Worm (Caenorhabditis elegans): ENCODE measurements around the gene cutl-12.

Gene cutl-12

DNA sequence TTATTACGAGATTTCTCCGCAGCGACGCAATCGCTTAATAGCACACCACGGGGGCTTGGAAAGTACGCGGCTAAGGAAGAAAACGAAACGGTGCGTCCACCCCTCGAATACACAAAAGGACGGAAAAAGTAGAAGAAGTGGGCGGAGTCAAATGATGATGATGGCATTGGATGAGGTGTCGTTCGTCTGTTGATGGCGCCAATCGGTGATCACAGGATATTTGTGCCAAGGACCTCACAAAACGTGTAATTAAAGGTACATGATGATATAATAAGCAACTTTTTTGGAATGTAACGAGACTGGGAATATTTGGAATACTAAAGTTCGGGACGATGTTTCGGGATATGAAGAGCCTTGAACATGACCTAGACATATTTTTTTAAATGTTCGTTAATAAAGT, at the start of gene cutl-12:
cutl-12 (minus strand) TSS at position 101 of the 400 bp plus-strand sequence.
- TF ChIP-seq tra-4 (tag; optimal IDR thresholded peaks at IDR 0.05): no peak

DNA sequence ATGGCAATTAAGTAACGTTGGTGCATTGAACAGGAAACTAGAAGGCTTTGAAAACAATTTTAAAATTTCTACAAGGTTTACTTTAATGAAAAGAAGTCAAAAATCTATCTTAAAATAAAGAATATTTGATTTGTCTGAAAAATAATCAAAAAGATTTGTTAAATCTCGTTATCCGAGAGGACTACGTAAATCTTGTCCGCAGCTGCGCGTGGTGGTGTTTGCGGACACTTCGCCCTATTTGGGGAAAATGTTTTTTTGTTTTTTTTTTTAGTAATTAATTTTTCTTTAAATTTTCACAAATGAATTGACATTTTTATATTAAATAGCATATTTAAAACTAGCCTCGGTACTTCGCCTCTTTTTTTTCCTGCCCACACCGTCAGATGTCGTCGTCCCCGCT, 49.6 kb upstream of the cutl-12 start:
- no peak for TF ChIP-seq ceh-13 (GFP tag; optimal IDR thresholded peaks at IDR 0.05)
- TF ChIP-seq tbx-37 (GFP tag; conservative IDR thresholded peaks at IDR 0.05): no peak
- TF ChIP-seq flt-1 (GFP tag; IDR thresholded peaks at IDR 0.05): 0 out of 2 replicates have a peak, but pooled peaks have one; percentile 22
- TF ChIP-seq hmbx-1 (tag; optimal IDR thresholded peaks at IDR 0.05): no peak
- no peak for TF ChIP-seq pes-1 (GFP tag; IDR thresholded peaks at IDR 0.05)

DNA sequence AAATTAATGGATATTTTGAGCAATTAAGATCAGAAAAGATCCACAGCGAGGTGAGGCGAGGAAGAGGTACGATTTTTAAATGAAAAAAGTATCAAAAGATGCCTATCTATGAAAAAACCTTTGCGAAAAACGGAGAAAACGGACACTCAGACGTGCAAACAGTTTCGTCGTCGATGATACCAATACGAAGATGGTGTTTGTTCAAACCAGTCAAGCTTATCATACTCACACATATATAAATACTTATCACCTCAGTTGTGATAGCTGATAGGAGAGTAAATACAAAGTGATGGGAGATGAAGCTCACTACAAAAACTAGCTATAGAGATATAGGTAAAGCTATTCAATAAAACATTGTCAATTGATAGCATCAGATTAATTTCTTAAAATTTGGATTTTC, 45.5 kb upstream of the cutl-12 start:
- TF ChIP-seq flt-1 (GFP tag; IDR thresholded peaks at IDR 0.05): no peak
- no peak for TF ChIP-seq ama-1 (optimal IDR thresholded peaks at IDR 0.05)
- TF ChIP-seq scrt-1 (GFP tag; IDR thresholded peaks at IDR 0.05): no peak
- TF ChIP-seq F13C5.2 (tag; optimal IDR thresholded peaks at IDR 0.05): no peak

DNA sequence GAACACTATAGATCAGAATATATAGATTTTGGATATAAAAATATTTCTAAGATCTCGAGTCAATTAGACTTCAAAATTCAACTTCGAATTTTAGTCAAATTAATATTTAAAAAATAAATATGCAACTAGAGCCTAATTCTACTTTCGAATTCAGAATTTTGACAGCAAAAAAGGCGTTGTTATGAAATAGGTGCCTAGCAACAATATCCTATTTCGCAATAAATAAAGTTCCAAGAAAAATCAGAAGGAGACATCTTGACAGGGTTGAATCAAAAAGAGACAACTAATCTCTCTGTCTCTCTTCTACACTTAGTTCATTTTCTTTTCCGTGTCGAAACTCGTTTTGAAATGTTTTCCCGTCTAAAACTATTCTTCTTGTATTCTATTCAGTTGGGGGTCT, 41.1 kb upstream of the cutl-12 start:
- TF ChIP-seq tra-4 (tag; optimal IDR thresholded peaks at IDR 0.05): no peak
- TF ChIP-seq F13C5.2 (tag; optimal IDR thresholded peaks at IDR 0.05): no peak
- TF ChIP-seq sea-1 (GFP tag; conservative IDR thresholded peaks at IDR 0.05): no peak
- no peak for TF ChIP-seq ceh-13 (GFP tag; optimal IDR thresholded peaks at IDR 0.05)
- TF ChIP-seq flt-1 (GFP tag; IDR thresholded peaks at IDR 0.05): no peak
- no peak for TF ChIP-seq scrt-1 (GFP tag; IDR thresholded peaks at IDR 0.05)
- no peak for TF ChIP-seq ama-1 (optimal IDR thresholded peaks at IDR 0.05)
- TF ChIP-seq pes-1 (GFP tag; IDR thresholded peaks at IDR 0.05): no peak
- no peak for TF ChIP-seq ets-7 (tag; optimal IDR thresholded peaks at IDR 0.05)
- TF ChIP-seq aly-1 (tag; optimal IDR thresholded peaks at IDR 0.05): no peak
- no peak for TF ChIP-seq hnd-1 (tag; optimal IDR thresholded peaks at IDR 0.05)
- no peak for TF ChIP-seq hmg-4 (GFP tag; optimal IDR thresholded peaks at IDR 0.05)
- TF ChIP-seq B0310.2 (tag; optimal IDR thresholded peaks at IDR 0.05): no peak
- TF ChIP-seq ceh-36 (tag; optimal IDR thresholded peaks at IDR 0.05): no peak

DNA sequence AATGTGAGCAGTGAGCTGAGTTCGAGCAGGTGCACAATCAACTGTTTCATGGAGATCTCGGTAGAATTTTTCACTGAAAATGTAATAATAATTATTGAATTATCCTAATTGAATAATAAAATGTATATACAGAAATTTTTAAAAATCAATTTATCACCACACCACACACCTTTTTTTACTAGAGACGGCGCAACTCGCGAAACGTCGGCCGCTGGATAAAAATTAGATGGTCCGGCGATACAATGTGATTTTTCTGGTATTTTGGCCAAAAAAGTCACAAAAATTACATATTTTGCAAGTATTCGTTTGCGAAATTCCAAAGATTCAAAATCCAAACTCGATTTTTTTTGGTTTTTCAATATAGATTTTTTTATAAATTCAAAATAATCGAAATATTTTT, 36.5 kb upstream of the cutl-12 start:
- TF ChIP-seq tbx-37 (GFP tag; conservative IDR thresholded peaks at IDR 0.05) (no peak), B0310.2 (tag; optimal IDR thresholded peaks at IDR 0.05) (no peak), pes-1 (GFP tag; IDR thresholded peaks at IDR 0.05) (no peak), hnd-1 (tag; optimal IDR thresholded peaks at IDR 0.05) (no peak), scrt-1 (GFP tag; IDR thresholded peaks at IDR 0.05) (no peak), aly-1 (tag; optimal IDR thresholded peaks at IDR 0.05) (no peak), tra-4 (tag; optimal IDR thresholded peaks at IDR 0.05) (no peak), ceh-36 (tag; optimal IDR thresholded peaks at IDR 0.05) (no peak), tbx-11 (GFP tag; IDR thresholded peaks at IDR 0.05) (no peak), sea-1 (GFP tag; conservative IDR thresholded peaks at IDR 0.05) (no peak), hmg-4 (GFP tag; optimal IDR thresholded peaks at IDR 0.05) (no peak)

DNA sequence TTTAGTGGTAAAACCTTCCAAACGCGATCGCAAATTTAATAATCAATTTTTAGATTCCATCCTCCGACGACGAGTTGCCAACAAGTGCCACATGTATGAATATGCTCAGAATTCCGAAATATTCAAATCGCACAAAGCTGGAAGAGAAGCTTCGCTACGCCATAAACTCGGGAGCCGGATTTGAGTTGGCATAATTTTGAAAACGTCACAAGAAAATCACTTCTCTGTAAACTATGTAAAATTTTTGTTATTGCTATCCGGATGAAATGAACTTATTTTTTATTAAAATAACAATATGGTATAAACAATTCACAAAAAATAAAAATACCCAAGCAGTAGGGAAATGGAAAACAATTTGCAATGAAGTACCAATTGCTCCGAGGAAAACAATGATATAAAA, 34.6 kb upstream of the cutl-12 start:
- TF ChIP-seq sea-1 (GFP tag; conservative IDR thresholded peaks at IDR 0.05) (no peak), hmbx-1 (tag; optimal IDR thresholded peaks at IDR 0.05) (no peak), hnd-1 (tag; optimal IDR thresholded peaks at IDR 0.05) (no peak), scrt-1 (GFP tag; IDR thresholded peaks at IDR 0.05) (no peak), hmg-4 (GFP tag; optimal IDR thresholded peaks at IDR 0.05) (no peak), F13C5.2 (tag; optimal IDR thresholded peaks at IDR 0.05) (no peak), pes-1 (GFP tag; IDR thresholded peaks at IDR 0.05) (no peak), flt-1 (GFP tag; IDR thresholded peaks at IDR 0.05) (no peak), B0310.2 (tag; optimal IDR thresholded peaks at IDR 0.05) (no peak), ama-1 (optimal IDR thresholded peaks at IDR 0.05) (no peak), tbx-11 (GFP tag; IDR thresholded peaks at IDR 0.05) (no peak), ceh-13 (GFP tag; optimal IDR thresholded peaks at IDR 0.05) (no peak), tbx-37 (GFP tag; conservative IDR thresholded peaks at IDR 0.05) (no peak), ceh-36 (tag; optimal IDR thresholded peaks at IDR 0.05) (no peak), aly-1 (tag; optimal IDR thresholded peaks at IDR 0.05) (no peak), tra-4 (tag; optimal IDR thresholded peaks at IDR 0.05) (no peak), ets-7 (tag; optimal IDR thresholded peaks at IDR 0.05) (no peak)

DNA sequence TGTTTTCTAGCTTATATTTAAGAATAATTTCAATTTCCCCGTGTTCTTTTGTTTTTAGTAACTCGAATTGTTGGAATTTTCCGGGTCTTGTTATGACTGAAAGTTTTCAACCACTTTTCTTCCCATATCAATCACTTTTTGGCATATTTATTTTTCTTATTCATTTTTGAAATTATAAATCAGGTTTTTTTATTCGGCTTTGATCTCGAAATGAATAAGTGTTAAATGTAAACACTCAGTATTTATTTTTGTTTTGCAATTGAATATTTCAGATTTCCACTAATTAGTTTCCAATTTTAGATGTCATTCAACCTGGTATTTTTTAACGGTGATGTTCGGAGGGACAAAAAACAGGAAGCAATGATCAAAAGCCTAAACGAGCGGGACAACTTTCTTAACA, 30.2 kb upstream of the cutl-12 start, which contains the start of gene etc-1:
etc-1 (plus strand) TSS at position 301 of the 400 bp plus-strand sequence.
- TF ChIP-seq tra-4 (tag; optimal IDR thresholded peaks at IDR 0.05): no peak
- TF ChIP-seq F13C5.2 (tag; optimal IDR thresholded peaks at IDR 0.05): no peak
- no peak for TF ChIP-seq sea-1 (GFP tag; conservative IDR thresholded peaks at IDR 0.05)
- no peak for TF ChIP-seq hnd-1 (tag; optimal IDR thresholded peaks at IDR 0.05)
- no peak for TF ChIP-seq pes-1 (GFP tag; IDR thresholded peaks at IDR 0.05)
- TF ChIP-seq flt-1 (GFP tag; IDR thresholded peaks at IDR 0.05): no peak
- TF ChIP-seq tbx-11 (GFP tag; IDR thresholded peaks at IDR 0.05): no peak
- TF ChIP-seq aly-1 (tag; optimal IDR thresholded peaks at IDR 0.05): no peak
- TF ChIP-seq hmg-4 (GFP tag; optimal IDR thresholded peaks at IDR 0.05): no peak
- no peak for TF ChIP-seq B0310.2 (tag; optimal IDR thresholded peaks at IDR 0.05)
- no peak for TF ChIP-seq ceh-13 (GFP tag; optimal IDR thresholded peaks at IDR 0.05)
- TF ChIP-seq hmbx-1 (tag; optimal IDR thresholded peaks at IDR 0.05): no peak
- no peak for TF ChIP-seq ama-1 (optimal IDR thresholded peaks at IDR 0.05)
- no peak for TF ChIP-seq ets-7 (tag; optimal IDR thresholded peaks at IDR 0.05)
- no peak for TF ChIP-seq tbx-37 (GFP tag; conservative IDR thresholded peaks at IDR 0.05)
- TF ChIP-seq ceh-36 (tag; optimal IDR thresholded peaks at IDR 0.05): no peak
- no peak for TF ChIP-seq scrt-1 (GFP tag; IDR thresholded peaks at IDR 0.05)

DNA sequence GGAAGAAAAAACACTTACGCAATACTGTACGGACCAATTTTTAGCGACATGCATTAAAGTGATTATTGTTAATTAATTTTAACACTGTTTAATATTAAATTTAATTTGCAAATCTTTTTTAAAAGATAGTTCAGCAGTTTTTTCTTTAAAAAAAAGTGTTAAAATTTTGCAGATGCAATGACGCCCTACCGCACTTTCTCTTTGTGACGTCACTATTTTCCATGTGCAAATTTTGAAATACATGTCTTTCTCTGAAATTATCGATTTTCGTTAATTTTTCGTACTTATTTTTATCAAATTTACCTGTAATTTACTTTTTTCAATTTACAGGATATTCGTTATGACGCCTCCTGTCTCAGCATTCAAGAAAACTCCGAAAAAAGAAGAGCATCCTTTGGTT, 27.3 kb upstream of the cutl-12 start, which contains the start of the genes piga-1 and eif-2Bepsilon:
piga-1 (minus strand) TSS at position 174 of the 400 bp plus-strand sequence.
eif-2Bepsilon (plus strand) TSS at position 331 of the 400 bp plus-strand sequence.
- no peak for TF ChIP-seq tra-4 (tag; optimal IDR thresholded peaks at IDR 0.05)
- TF ChIP-seq aly-1 (tag; optimal IDR thresholded peaks at IDR 0.05): no peak
- no peak for TF ChIP-seq hmbx-1 (tag; optimal IDR thresholded peaks at IDR 0.05)
- TF ChIP-seq pes-1 (GFP tag; IDR thresholded peaks at IDR 0.05): no peak
- no peak for TF ChIP-seq hmg-4 (GFP tag; optimal IDR thresholded peaks at IDR 0.05)

Measured in whole organism, early embryonic.